Worm (Caenorhabditis elegans) whole organism, late embryonic: ENCODE measurements around the gene F22F4.4.

Experiments used
- C08G9.2 ChIP-seq: sonication (generic microtip); optimal IDR thresholded peaks from 2 replicates; lab custom pipeline; 2016; ENCODE audit warnings: mild to moderate bottlenecking, missing genetic modification characterization, moderate library complexity, missing compliant biosample characterization
- K09A11.1 ChIP-seq: sonication (generic microtip); optimal IDR thresholded peaks from 2 replicates; lab custom pipeline; 2017; ENCODE audit warnings: antibody characterized with exemption, mild to moderate bottlenecking, missing genetic modification characterization, missing compliant biosample characterization; ENCODE audit not compliant: insufficient read depth
- T23F11.4 ChIP-seq: fragments of 200-800 bp; sonication (Bioruptor generic); optimal IDR thresholded peaks from 2 replicates; lab custom pipeline; 2018; ENCODE audit warnings: mild to moderate bottlenecking, missing genetic modification characterization, missing compliant biosample characterization
- ahr-1 ChIP-seq: sonication (generic microtip); optimal IDR thresholded peaks from 2 replicates; lab custom pipeline; 2016; ENCODE audit warnings: missing genetic modification characterization, missing compliant biosample characterization
- ceh-18 ChIP-seq: sonication (generic microtip); optimal IDR thresholded peaks from 2 replicates; lab custom pipeline; 2016; ENCODE audit warnings: missing genetic modification characterization, missing compliant biosample characterization
- ceh-19 ChIP-seq: fragments of 200-800 bp; sonication (Bioruptor generic); optimal IDR thresholded peaks from 2 replicates; lab custom pipeline; 2018; ENCODE audit warnings: mild to moderate bottlenecking, missing genetic modification characterization, missing compliant biosample characterization
- ceh-24 ChIP-seq: sonication (generic microtip); optimal IDR thresholded peaks from 2 replicates; lab custom pipeline; 2016; ENCODE audit warnings: mild to moderate bottlenecking, missing genetic modification characterization, missing compliant biosample characterization
- ceh-30 ChIP-seq: fragments of 150-350 bp; optimal IDR thresholded peaks from 2 replicates; lab custom pipeline; 2014; ENCODE audit warnings: missing biosample characterization, missing genetic modification characterization
- ceh-31 ChIP-seq: sonication (generic microtip); optimal IDR thresholded peaks from 2 replicates; lab custom pipeline; 2016; ENCODE audit warnings: missing genetic modification characterization, missing compliant biosample characterization
- ceh-34 ChIP-seq: sonication (generic microtip); optimal IDR thresholded peaks from 2 replicates; lab custom pipeline; 2016; ENCODE audit warnings: mild to moderate bottlenecking, missing genetic modification characterization, missing compliant biosample characterization
- ceh-45 ChIP-seq: fragments of 200-800 bp; sonication (Bioruptor generic); IDR thresholded peaks from 2 replicates; pipeline ENCODE4 v1.3.6; 2022; ENCODE audit warnings: missing genetic modification reagents, missing genetic modification characterization, missing compliant biosample characterization
- ceh-48 ChIP-seq: sonication (generic microtip); optimal IDR thresholded peaks from 2 replicates; lab custom pipeline; 2016; ENCODE audit warnings: missing genetic modification characterization, inconsistent platforms, missing compliant biosample characterization
- che-1 ChIP-seq: sonication (generic microtip); optimal IDR thresholded peaks from 2 replicates; lab custom pipeline; 2016; ENCODE audit warnings: mild to moderate bottlenecking, missing genetic modification characterization, missing compliant biosample characterization
- dmd-4 ChIP-seq: sonication (generic microtip); optimal IDR thresholded peaks from 2 replicates; lab custom pipeline; 2016; ENCODE audit warnings: borderline replicate concordance, missing genetic modification characterization, missing compliant biosample characterization
- dve-1 ChIP-seq: sonication (generic microtip); optimal IDR thresholded peaks from 2 replicates; lab custom pipeline; 2017; ENCODE audit warnings: antibody characterized with exemption, mild to moderate bottlenecking, missing genetic modification characterization, missing compliant biosample characterization
- elt-2 ChIP-seq: sonication (generic microtip); optimal IDR thresholded peaks from 2 replicates; lab custom pipeline; 2016; ENCODE audit warnings: missing genetic modification reagents, missing genetic modification characterization, missing compliant biosample characterization
- elt-4 ChIP-seq: sonication (generic microtip); optimal IDR thresholded peaks from 2 replicates; lab custom pipeline; 2016; ENCODE audit warnings: missing genetic modification characterization, missing compliant biosample characterization
- eyg-1 ChIP-seq: sonication (generic microtip); optimal IDR thresholded peaks from 2 replicates; lab custom pipeline; 2016; ENCODE audit warnings: missing genotype, missing genetic modification characterization, missing compliant biosample characterization
- fax-1 ChIP-seq: sonication (generic microtip); optimal IDR thresholded peaks from 2 replicates; lab custom pipeline; 2016; ENCODE audit warnings: missing genotype, missing genetic modification characterization, missing compliant biosample characterization
- hlh-13 ChIP-seq: fragments of 200-800 bp; sonication (Bioruptor generic); optimal IDR thresholded peaks from 2 replicates; lab custom pipeline; 2018; ENCODE audit warnings: mild to moderate bottlenecking, missing genetic modification characterization, missing compliant biosample characterization
- hlh-30 ChIP-seq: sonication (generic microtip); optimal IDR thresholded peaks from 2 replicates; lab custom pipeline; 2017; ENCODE audit warnings: antibody characterized with exemption, missing genetic modification characterization, missing compliant biosample characterization; ENCODE audit not compliant: insufficient read depth
- hlh-6 ChIP-seq: sonication (generic microtip); optimal IDR thresholded peaks from 2 replicates; lab custom pipeline; 2016; ENCODE audit warnings: missing genotype, missing genetic modification characterization, missing compliant biosample characterization
- hlh-8 ChIP-seq: sonication (generic microtip); optimal IDR thresholded peaks from 2 replicates; lab custom pipeline; 2016; ENCODE audit warnings: missing genotype, missing genetic modification characterization, missing compliant biosample characterization
- lim-6 ChIP-seq: sonication (generic microtip); optimal IDR thresholded peaks from 2 replicates; lab custom pipeline; 2016; ENCODE audit warnings: missing genetic modification characterization, missing compliant biosample characterization
- lin-11 ChIP-seq: fragments of 200-800 bp; sonication (Bioruptor generic); optimal IDR thresholded peaks from 2 replicates; lab custom pipeline; 2018; ENCODE audit warnings: mild to moderate bottlenecking, missing genetic modification characterization, missing compliant biosample characterization
- madf-2 ChIP-seq: sonication (generic microtip); optimal IDR thresholded peaks from 2 replicates; lab custom pipeline; 2017; ENCODE audit warnings: missing genetic modification characterization, missing compliant biosample characterization
- nfya-1 ChIP-seq: sonication (generic microtip); optimal IDR thresholded peaks from 2 replicates; lab custom pipeline; 2017; ENCODE audit warnings: missing genetic modification characterization, mild to moderate bottlenecking, missing compliant biosample characterization, antibody characterized with exemption, moderate library complexity
- nhr-11 ChIP-seq: fragments of 150-350 bp; optimal IDR thresholded peaks from 2 replicates; lab custom pipeline; 2014; ENCODE audit warnings: missing biosample characterization, missing genetic modification characterization
- nhr-232 ChIP-seq: sonication (generic microtip); optimal IDR thresholded peaks from 2 replicates; lab custom pipeline; 2016; ENCODE audit warnings: missing genetic modification characterization, missing compliant biosample characterization
- odd-2 ChIP-seq: sonication (generic microtip); optimal IDR thresholded peaks from 2 replicates; lab custom pipeline; 2017; ENCODE audit warnings: antibody characterized with exemption, mild to moderate bottlenecking, missing genetic modification characterization, missing compliant biosample characterization
- pat-9 ChIP-seq: fragments of 200-800 bp; sonication (Bioruptor generic); optimal IDR thresholded peaks from 2 replicates; lab custom pipeline; 2018; ENCODE audit warnings: mild to moderate bottlenecking, missing genetic modification characterization, moderate library complexity, missing compliant biosample characterization
- pax-1 ChIP-seq: fragments of 150-350 bp; optimal IDR thresholded peaks from 2 replicates; lab custom pipeline; 2014; ENCODE audit warnings: missing biosample characterization, missing genetic modification characterization
- pha-2 ChIP-seq: sonication (generic microtip); optimal IDR thresholded peaks from 2 replicates; lab custom pipeline; 2017; ENCODE audit warnings: mild to moderate bottlenecking, missing genetic modification characterization, missing compliant biosample characterization
- pha-4 ChIP-seq: fragments of 150-350 bp; optimal IDR thresholded peaks from 2 replicates; lab custom pipeline; 2018; ENCODE audit warnings: missing biosample characterization, missing genetic modification reagents, missing genetic modification characterization
- ref-2 ChIP-seq: sonication (generic microtip); optimal IDR thresholded peaks from 2 replicates; lab custom pipeline; 2016; ENCODE audit warnings: missing genetic modification characterization, missing compliant biosample characterization
- sdc-2 ChIP-seq: sonication (generic microtip); optimal IDR thresholded peaks from 2 replicates; lab custom pipeline; 2016; ENCODE audit warnings: missing genotype, missing genetic modification characterization, missing compliant biosample characterization
- tbx-2 ChIP-seq: sonication (generic microtip); optimal IDR thresholded peaks from 2 replicates; lab custom pipeline; 2016; ENCODE audit warnings: missing genetic modification characterization, missing compliant biosample characterization
- unc-55 ChIP-seq: sonication (generic microtip); optimal IDR thresholded peaks from 2 replicates; lab custom pipeline; 2017; ENCODE audit warnings: missing biosample characterization, missing genetic modification reagents, missing genetic modification characterization
- unc-86 ChIP-seq: sonication (generic microtip); optimal IDR thresholded peaks from 2 replicates; lab custom pipeline; 2016; ENCODE audit warnings: missing genetic modification characterization, missing compliant biosample characterization
- ztf-16 ChIP-seq: sonication (generic microtip); optimal IDR thresholded peaks from 2 replicates; lab custom pipeline; 2017; ENCODE audit warnings: missing genetic modification characterization, missing compliant biosample characterization

Gene F22F4.4

ce11 chrX:6041995-6042481 is 40.7 kb upstream of the F22F4.4 start:
- no peak for TF ChIP-seq ceh-48 (tag; lab: Kevin White, UChicago)
- TF ChIP-seq pha-2: no peak
- TF ChIP-seq nfya-1: peak; percentile 76
- TF ChIP-seq ceh-18 (tag; lab: Kevin White, UChicago): peak; percentile 80
- TF ChIP-seq tbx-2: peak; percentile 3
- TF ChIP-seq ceh-19 (GFP tag; lab: Kevin White, UChicago): no peak
- TF ChIP-seq nhr-11: no peak
- peak; percentile 31 for TF ChIP-seq elt-2 (tag; lab: Kevin White, UChicago)
- TF ChIP-seq ref-2: peak; percentile 42
- TF ChIP-seq lin-11 (tag; lab: Kevin White, UChicago): no peak
- TF ChIP-seq dve-1 (tag; lab: Kevin White, UChicago): no peak

ce11 chrX:6041094-6041441 is 39.7 kb upstream of the F22F4.4 start:
- TF ChIP-seq K09A11.1 (tag; lab: Kevin White, UChicago) (no peak), ceh-45 (no peak), che-1 (tag; lab: Kevin White, UChicago) (no peak), odd-2 (tag; lab: Kevin White, UChicago) (no peak), nfya-1 (no peak), hlh-8 (no peak), hlh-6 (tag; lab: Kevin White, UChicago) (no peak), ceh-24 (no peak), eyg-1 (tag; lab: Kevin White, UChicago) (no peak), ceh-19 (GFP tag; lab: Kevin White, UChicago) (no peak), hlh-30 (tag; lab: Kevin White, UChicago) (no peak), ceh-34 (tag; lab: Kevin White, UChicago) (no peak), dmd-4 (tag; lab: Kevin White, UChicago) (no peak), ahr-1 (tag; lab: Kevin White, UChicago) (no peak), pha-2 (no peak), ceh-48 (tag; lab: Kevin White, UChicago) (no peak), hlh-13 (GFP tag; lab: Kevin White, UChicago) (no peak), ceh-30 (tag; lab: Kevin White, UChicago) (no peak), unc-86 (tag; lab: Kevin White, UChicago) (no peak), T23F11.4 (GFP tag; lab: Kevin White, UChicago) (no peak)

ce11 chrX:6040435-6041093 is 39.2 kb upstream of the F22F4.4 start:
- no peak for TF ChIP-seq C08G9.2
- TF ChIP-seq ztf-16: no peak
- no peak for TF ChIP-seq ceh-30 (tag; lab: Kevin White, UChicago)
- TF ChIP-seq sdc-2 (tag; lab: Kevin White, UChicago): no peak
- TF ChIP-seq pat-9: peak; percentile 34
- TF ChIP-seq lim-6: no peak
- no peak for TF ChIP-seq unc-86 (tag; lab: Kevin White, UChicago)

- TF ChIP-seq ceh-48 (tag; lab: Kevin White, UChicago) (no peak), fax-1 (tag; lab: Kevin White, UChicago) (no peak), pha-2 (no peak), dve-1 (tag; lab: Kevin White, UChicago) (no peak), pax-1 (tag; lab: Kevin White, UChicago) (no peak), elt-4 (tag; lab: Kevin White, UChicago) (no peak), hlh-8 (no peak), unc-55 (GFP tag; lab: Kevin White, UChicago) (no peak), pha-4 (tag; lab: Kevin White, UChicago) (no peak), C08G9.2 (no peak), ceh-19 (GFP tag; lab: Kevin White, UChicago) (no peak), ceh-31 (no peak), K09A11.1 (tag; lab: Kevin White, UChicago) (no peak), madf-2 (tag; lab: Kevin White, UChicago) (no peak), nhr-232 (tag; lab: Kevin White, UChicago) (no peak), lin-11 (tag; lab: Kevin White, UChicago) (no peak), ref-2 (no peak)
Observed at ce11 chrX:6039544-6039943, 38.2 kb upstream of the F22F4.4 start, which contains the start of gene hsp-25. TSS of gene hsp-25 (minus strand) at chrX:6039644.
